Fruit fly (Drosophila melanogaster) whole organism, embryonic: ENCODE data around the gene lama.

ENCODE experiments used
- CG11085 ChIP-seq: fragments of 200-800 bp; sonication (Bioruptor generic); IDR thresholded peaks from 2 replicates; pipeline ENCODE4 v1.3.6; 2022; ENCODE audit warnings: missing biosample characterization, missing genetic modification characterization
- CG12744 ChIP-seq: fragments of 200-800 bp; sonication (Bioruptor generic); optimal IDR thresholded peaks from 2 replicates; lab custom pipeline; 2016; ENCODE audit warnings: missing biosample characterization, missing genetic modification characterization
- CG17612 ChIP-seq: fragments of 200-800 bp; sonication (Bioruptor generic); IDR thresholded peaks from 2 replicates; pipeline ENCODE4 v1.3.6; 2022; ENCODE audit warnings: missing biosample characterization, missing genetic modification characterization
- CG2116 ChIP-seq: fragments of 200-800 bp; sonication (Bioruptor generic); optimal IDR thresholded peaks from 3 replicates; lab custom pipeline; 2018; ENCODE audit warnings: missing biosample characterization, mild to moderate bottlenecking, missing genetic modification characterization
- Vsx1 ChIP-seq: fragments of 200-800 bp; sonication (Bioruptor generic); optimal IDR thresholded peaks from 2 replicates; lab custom pipeline; 2017; ENCODE audit warnings: missing biosample characterization, mild to moderate bottlenecking, missing genetic modification characterization, missing genetic modification reagents
- gfzf ChIP-seq: fragments of 200-800 bp; sonication (Bioruptor generic); optimal IDR thresholded peaks from 2 replicates; lab custom pipeline; 2016; ENCODE audit warnings: missing biosample characterization, mild to moderate bottlenecking, missing genetic modification characterization, moderate library complexity
- odd ChIP-seq: fragments of 200-800 bp; sonication (Bioruptor generic); optimal IDR thresholded peaks from 2 replicates; lab custom pipeline; 2017; ENCODE audit warnings: missing biosample characterization, mild to moderate bottlenecking, missing genetic modification characterization
- pan ChIP-seq, 4 experiments: fragments of >200 bp in 3 of 4; fragments of 200-800 bp in 1 of 4; sonication (Bioruptor generic) in 1 of 4; optimal IDR thresholded peaks in 3 of 4; IDR thresholded peaks in 1 of 4; 2 replicates each; pipeline versions ENCODE4 v1.3.6 to Lab custom; 2017 to 2022; ENCODE audit warnings: missing biosample characterization in 2 of 4, missing genetic modification characterization in 2 of 4, mixed read lengths in 1 of 4

DNA sequence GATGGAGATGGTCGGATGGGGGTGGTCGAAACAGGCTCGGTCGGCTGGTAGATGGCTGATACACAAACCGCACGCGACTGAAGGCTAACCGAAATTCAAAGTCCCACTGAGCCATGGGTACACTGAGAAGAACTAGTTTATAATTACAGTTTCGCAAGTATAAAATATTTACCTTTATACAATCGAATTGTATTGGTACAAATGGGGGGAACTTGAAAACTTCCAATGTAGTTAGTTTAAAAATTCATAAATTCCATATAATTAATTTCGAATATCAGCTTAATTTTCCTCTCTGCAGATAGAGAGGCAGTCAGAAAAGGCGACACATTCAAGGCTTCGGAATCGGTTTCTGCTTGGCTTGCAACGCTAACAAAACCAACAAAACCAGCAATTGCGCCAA lies 58.5 kb downstream of the lama start:
- TF ChIP-seq pan (optimal IDR thresholded peaks at IDR 0.05; lab: Kevin White, UChicago), result no peak
- no peak for TF ChIP-seq pan (GFP tag; optimal IDR thresholded peaks at IDR 0.05 in 1 of 2, IDR thresholded peaks at IDR 0.05 in 1 of 2)
- TF ChIP-seq CG17612 (GFP tag; lab: Robert Waterston, UW), result no peak
- no peak for TF ChIP-seq odd
- no peak for TF ChIP-seq CG11085 (GFP tag; lab: Robert Waterston, UW)
- no peak for TF ChIP-seq CG12744 (GFP tag; lab: Kevin White, UChicago)
- TF ChIP-seq CG2116 (GFP tag; lab: Kevin White, UChicago), result no peak
- no peak for TF ChIP-seq Vsx1
- TF ChIP-seq gfzf (GFP tag; lab: Kevin White, UChicago), result no peak
